Fruit fly (Drosophila melanogaster): ENCODE results near the gene bel.
A peak's percentile ranks its signal among the peaks of the same experiment; 100 is the strongest.

Gene bel

dm6 chr3R:8669900-8670528 is 9.5 kb upstream of the bel start:
- TF ChIP-seq CG6689 (GFP tag; IDR thresholded peaks at IDR 0.05) (peak; percentile 31; the same call in 1 of the 2 replicates), CG4328 (GFP tag; optimal IDR thresholded peaks at IDR 0.05) (peak; percentile 41), prd (optimal IDR thresholded peaks at IDR 0.05) (no peak), prd (GFP tag; IDR thresholded peaks at IDR 0.05) (0 out of 3 replicates have a peak, but pooled peaks have one; percentile 3), lbe (GFP tag; optimal IDR thresholded peaks at IDR 0.05) (peak; percentile 14), CG14965 (GFP tag; optimal IDR thresholded peaks at IDR 0.05; ENCODE audit: borderline replicate concordance) (no peak), CG2875 (GFP tag; optimal IDR thresholded peaks at IDR 0.05) (peak; percentile 8), scrt (GFP tag; optimal IDR thresholded peaks at IDR 0.05) (peak; percentile 60), Drgx (GFP tag; IDR thresholded peaks at IDR 0.05) (peak; percentile 66), slbo (GFP tag; IDR thresholded peaks at IDR 0.05) (peak; percentile 30; the same call in 1 of the 2 replicates), btn (GFP tag; optimal IDR thresholded peaks at IDR 0.05) (no peak), ERR (GFP tag; optimal IDR thresholded peaks at IDR 0.05) (peak; percentile 62), schlank (tag; optimal IDR thresholded peaks at IDR 0.05) (no peak), YL-1 (GFP tag; optimal IDR thresholded peaks at IDR 0.05) (peak; percentile 38), CG12769 (tag; optimal IDR thresholded peaks at IDR 0.05) (peak; percentile 29), MTF-1 (GFP tag; optimal IDR thresholded peaks at IDR 0.05; ENCODE audit: borderline replicate concordance) (peak; percentile 17), Usf (GFP tag; optimal IDR thresholded peaks at IDR 0.05) (no peak), vvl (GFP tag; IDR thresholded peaks at IDR 0.05) (no peak)

- TF ChIP-seq croc (GFP tag; conservative IDR thresholded peaks at IDR 0.05) = peak; percentile 90
- peak; percentile 92 for TF ChIP-seq CG7271 (tag; optimal IDR thresholded peaks at IDR 0.05)
- TF ChIP-seq CG30431 (GFP tag; optimal IDR thresholded peaks at IDR 0.05) = peak; percentile 96
- peak; percentile 98 for TF ChIP-seq Drgx (GFP tag; IDR thresholded peaks at IDR 0.05)
- TF ChIP-seq CG2678 (tag; optimal IDR thresholded peaks at IDR 0.05) = peak; percentile 98
- TF ChIP-seq pros (GFP tag; optimal IDR thresholded peaks at IDR 0.05) = peak; percentile 87
- no peak for TF ChIP-seq h (optimal IDR thresholded peaks at IDR 0.05)
- TF ChIP-seq az2 (GFP tag; optimal IDR thresholded peaks at IDR 0.05) = peak; percentile 98
- peak; percentile 98 for TF ChIP-seq Hand (GFP tag; optimal IDR thresholded peaks at IDR 0.05)
- peak; percentile 90 for TF ChIP-seq CG8765 (GFP tag; IDR thresholded peaks at IDR 0.05)
- peak; percentile 60; the same call in 2 of the 3 replicates for TF ChIP-seq HLH4C (GFP tag; IDR thresholded peaks at IDR 0.05; ENCODE audit: partially characterized antibody)
- TF ChIP-seq jing (GFP tag; optimal IDR thresholded peaks at IDR 0.05) = peak; percentile 94
- TF ChIP-seq Kr (GFP tag; optimal IDR thresholded peaks at IDR 0.05) = peak; percentile 99
- peak; percentile 99 for TF ChIP-seq unpg (GFP tag; optimal IDR thresholded peaks at IDR 0.05)
- TF ChIP-seq CG10274 (GFP tag; optimal IDR thresholded peaks at IDR 0.05) = peak; percentile 89
- peak; percentile 99 for TF ChIP-seq gcm (GFP tag; optimal IDR thresholded peaks at IDR 0.05)
- TF ChIP-seq nerfin-1 (tag; optimal IDR thresholded peaks at IDR 0.05) = peak; percentile 96
- TF ChIP-seq CG7372 (GFP tag; IDR thresholded peaks at IDR 0.05) = peak; percentile 91
- TF ChIP-seq chn (GFP tag; optimal IDR thresholded peaks at IDR 0.05) = peak; percentile 98
- TF ChIP-seq CG13287 (GFP tag; IDR thresholded peaks at IDR 0.05; ENCODE audit: partially characterized antibody) = peak; percentile 75
- TF ChIP-seq bcd (GFP tag; optimal IDR thresholded peaks at IDR 0.05) = peak; percentile 98
- peak; percentile 98 for TF ChIP-seq fd64A (GFP tag; optimal IDR thresholded peaks at IDR 0.05)
- peak; percentile 96 for TF ChIP-seq nom (GFP tag; optimal IDR thresholded peaks at IDR 0.05)
- peak; percentile 93 for TF ChIP-seq CG11247 (GFP tag; IDR thresholded peaks at IDR 0.05)
- peak; percentile 94 for TF ChIP-seq fu2 (GFP tag; optimal IDR thresholded peaks at IDR 0.05)
- peak; percentile 87 for TF ChIP-seq gsb (GFP tag; IDR thresholded peaks at IDR 0.05)
- peak; percentile 97 for TF ChIP-seq CG33213 (GFP tag; optimal IDR thresholded peaks at IDR 0.05)
- TF ChIP-seq CG14441 (GFP tag; IDR thresholded peaks at IDR 0.05) = peak; percentile 95
- peak; percentile 89 for TF ChIP-seq fd102C (GFP tag; optimal IDR thresholded peaks at IDR 0.05)
- peak; percentile 98 for TF ChIP-seq CrebB (tag; optimal IDR thresholded peaks at IDR 0.05)
- peak; percentile 96 for TF ChIP-seq tx (GFP tag; optimal IDR thresholded peaks at IDR 0.05)
These were observed 8.6 kb upstream of the bel start for dm6 chr3R:8669029-8669707.
